Worm (Caenorhabditis elegans): ENCODE data around the gene flp-23.
A peak's percentile ranks its signal among the peaks of the same experiment; 100 is the strongest.

Gene flp-23

ce11 chrIII:8688438-8688946, 37.9 kb downstream of the flp-23 start, which contains the start of gene hadb-1:
hadb-1 (minus strand) TSS chrIII:8688488.
- TF ChIP-seq nhr-43 (tag; optimal IDR thresholded peaks at IDR 0.05; ENCODE audit: poor library complexity, severe bottlenecking) (peak; percentile 55), eor-1 (tag; optimal IDR thresholded peaks at IDR 0.05) (peak in 1 of 2 experiments; percentile 33), nfya-1 (tag; optimal IDR thresholded peaks at IDR 0.05; ENCODE audit: insufficient read depth) (peak; percentile 28), nhr-25 (tag; optimal IDR thresholded peaks at IDR 0.05) (peak; percentile 28), pqm-1 (tag; optimal IDR thresholded peaks at IDR 0.05) (peak; percentile 52), ama-1 (optimal IDR thresholded peaks at IDR 0.05) (no peak), elt-2 (tag; optimal IDR thresholded peaks at IDR 0.05) (peak; percentile 75), nhr-23 (tag; optimal IDR thresholded peaks at IDR 0.05) (peak; percentile 39), lin-15B (tag; optimal IDR thresholded peaks at IDR 0.05) (no peak)

- TF ChIP-seq nhr-67 (tag; optimal IDR thresholded peaks at IDR 0.05) (no peak), ztf-11 (tag; optimal IDR thresholded peaks at IDR 0.05) (no peak), aly-2 (tag; optimal IDR thresholded peaks at IDR 0.05) (no peak), nhr-11 (tag; optimal IDR thresholded peaks at IDR 0.05) (no peak), nfya-1 (tag; optimal IDR thresholded peaks at IDR 0.05; ENCODE audit: insufficient read depth) (no peak), lsy-12 (tag; optimal IDR thresholded peaks at IDR 0.05) (no peak), pha-4 (tag; optimal IDR thresholded peaks at IDR 0.05) (no peak), pqm-1 (tag; optimal IDR thresholded peaks at IDR 0.05) (no peak), elt-3 (tag; optimal IDR thresholded peaks at IDR 0.05) (no peak), sea-2 (GFP tag; optimal IDR thresholded peaks at IDR 0.05) (no peak), elt-2 (tag; optimal IDR thresholded peaks at IDR 0.05) (no peak), fkh-2 (tag; optimal IDR thresholded peaks at IDR 0.05) (no peak), R02D3.7 (tag; optimal IDR thresholded peaks at IDR 0.05) (no peak), ama-1 (optimal IDR thresholded peaks at IDR 0.05) (no peak)
Measured at ce11 chrIII:8689143-8689542, 38.6 kb downstream of the flp-23 start.

- peak; percentile 67 for TF ChIP-seq lin-15B (tag; optimal IDR thresholded peaks at IDR 0.05)
- TF ChIP-seq unc-39 (tag; optimal IDR thresholded peaks at IDR 0.05) = no peak
- TF ChIP-seq snpc-4 (tag; optimal IDR thresholded peaks at IDR 0.05) = peak; percentile 66
- TF ChIP-seq fos-1 (tag; optimal IDR thresholded peaks at IDR 0.05) = no peak
- TF ChIP-seq nhr-28 (tag; optimal IDR thresholded peaks at IDR 0.05) = no peak
- no peak for TF ChIP-seq zag-1 (tag; optimal IDR thresholded peaks at IDR 0.05)
- no peak for TF ChIP-seq unc-62 (GFP tag; optimal IDR thresholded peaks at IDR 0.05)
- no peak for TF ChIP-seq fkh-2 (tag; optimal IDR thresholded peaks at IDR 0.05)
- no peak for TF ChIP-seq egl-27 (tag; optimal IDR thresholded peaks at IDR 0.05)
- no peak for TF ChIP-seq fkh-10 (GFP tag; optimal IDR thresholded peaks at IDR 0.05)
- TF ChIP-seq eor-1 (tag; optimal IDR thresholded peaks at IDR 0.05) = no peak
- peak; percentile 10 for TF ChIP-seq nhr-25 (tag; optimal IDR thresholded peaks at IDR 0.05)
- TF ChIP-seq pqm-1 (tag; optimal IDR thresholded peaks at IDR 0.05) = peak; percentile 18
- TF ChIP-seq nhr-12 (tag; optimal IDR thresholded peaks at IDR 0.05) = no peak
- TF ChIP-seq ztf-11 (tag; optimal IDR thresholded peaks at IDR 0.05) = no peak
- peak; percentile 30 for TF ChIP-seq elt-2 (tag; optimal IDR thresholded peaks at IDR 0.05)
- no peak for TF ChIP-seq nhr-237 (tag; optimal IDR thresholded peaks at IDR 0.05)
- peak; percentile 77 for TF ChIP-seq nfya-1 (tag; optimal IDR thresholded peaks at IDR 0.05; ENCODE audit: insufficient read depth)
- no peak for TF ChIP-seq aly-2 (tag; optimal IDR thresholded peaks at IDR 0.05)
- TF ChIP-seq nhr-11 (tag; optimal IDR thresholded peaks at IDR 0.05) = no peak
- peak; percentile 54 for TF ChIP-seq ceh-28 (tag; optimal IDR thresholded peaks at IDR 0.05)
- TF ChIP-seq pha-4 (tag; optimal IDR thresholded peaks at IDR 0.05) = peak; percentile 88
- TF ChIP-seq egl-5 (tag; optimal IDR thresholded peaks at IDR 0.05) = peak; percentile 49
- TF ChIP-seq nhr-23 (tag; optimal IDR thresholded peaks at IDR 0.05) = peak; percentile 34
- TF ChIP-seq skn-1 (tag; optimal IDR thresholded peaks at IDR 0.05) = peak; percentile 74
- TF ChIP-seq hmg-11 (tag; optimal IDR thresholded peaks at IDR 0.05) = peak; percentile 55
- no peak for TF ChIP-seq sea-2 (GFP tag; optimal IDR thresholded peaks at IDR 0.05)
- TF ChIP-seq ceh-82 (tag; optimal IDR thresholded peaks at IDR 0.05) = no peak
- no peak for TF ChIP-seq nhr-76 (tag; optimal IDR thresholded peaks at IDR 0.05)
- no peak for TF ChIP-seq elt-1 (tag; optimal IDR thresholded peaks at IDR 0.05)
- TF ChIP-seq daf-12 (tag; optimal IDR thresholded peaks at IDR 0.05) = no peak
- peak; percentile 40 for TF ChIP-seq lin-39 (tag; optimal IDR thresholded peaks at IDR 0.05)
- TF ChIP-seq ama-1 (optimal IDR thresholded peaks at IDR 0.05) = no peak
Measured at ce11 chrIII:8689655-8690054, 39.1 kb downstream of the flp-23 start, which contains the start of gene B0303.4. B0303.4 (plus strand) TSS chrIII:8689850.
